Fruit fly (Drosophila melanogaster) whole organism, embryonic: ENCODE measurements around the gene CG34281.

ENCODE experiments used
- Ada2b ChIP-seq: fragments of 200-800 bp; sonication (Bioruptor generic); IDR thresholded peaks from 2 replicates; pipeline ENCODE4 v1.3.6; 2022; ENCODE audit warnings: missing biosample characterization, missing genetic modification characterization
- CG10147 ChIP-seq: fragments of 200-800 bp; sonication (Bioruptor generic); optimal IDR thresholded peaks from 2 replicates; lab custom pipeline; 2019; ENCODE audit warnings: missing biosample characterization, mild to moderate bottlenecking, missing genetic modification characterization, moderate library complexity
- CG10565 ChIP-seq: fragments of 200-800 bp; sonication (Bioruptor generic); optimal IDR thresholded peaks from 3 replicates; lab custom pipeline; 2016; ENCODE audit warnings: missing biosample characterization, mild to moderate bottlenecking, missing genetic modification characterization
- CG11085 ChIP-seq: fragments of 200-800 bp; sonication (Bioruptor generic); IDR thresholded peaks from 2 replicates; pipeline ENCODE4 v1.3.6; 2022; ENCODE audit warnings: missing biosample characterization, missing genetic modification characterization
- CG12219 ChIP-seq: fragments of 200-800 bp; sonication (Bioruptor generic); optimal IDR thresholded peaks from 3 replicates; lab custom pipeline; 2018; ENCODE audit warnings: missing biosample characterization, mild to moderate bottlenecking, missing genetic modification characterization
- CG1647 ChIP-seq: fragments of 200-800 bp; sonication (Bioruptor generic); optimal IDR thresholded peaks from 3 replicates; lab custom pipeline; 2016; ENCODE audit warnings: missing biosample characterization, missing genetic modification characterization
- CG16779 ChIP-seq: fragments of 200-800 bp; sonication (Bioruptor generic); IDR thresholded peaks from 2 replicates; pipeline ENCODE4 v1.3.6; 2022; ENCODE audit warnings: missing biosample characterization, missing genetic modification characterization
- CG17912 ChIP-seq: fragments of 200-800 bp; sonication (Bioruptor generic); optimal IDR thresholded peaks from 2 replicates; lab custom pipeline; 2018; ENCODE audit warnings: missing biosample characterization, mild to moderate bottlenecking, missing genetic modification characterization
- CG3065 ChIP-seq: fragments of 200-800 bp; sonication (Bioruptor generic); optimal IDR thresholded peaks from 2 replicates; lab custom pipeline; 2016; ENCODE audit warnings: missing biosample characterization, missing genetic modification characterization
- CG31365 ChIP-seq: fragments of 200-800 bp; sonication (Bioruptor generic); optimal IDR thresholded peaks from 2 replicates; lab custom pipeline; 2018; ENCODE audit warnings: missing biosample characterization, mild to moderate bottlenecking, missing genetic modification characterization
- CG4617 ChIP-seq: fragments of 200-800 bp; sonication (Bioruptor generic); optimal IDR thresholded peaks from 3 replicates; lab custom pipeline; 2016; ENCODE audit warnings: missing biosample characterization, missing genetic modification characterization, borderline replicate concordance
- CG6175 ChIP-seq: fragments of 200-800 bp; sonication (Bioruptor generic); IDR thresholded peaks from 3 replicates; pipeline ENCODE4 v1.3.6; 2022; ENCODE audit warnings: missing biosample characterization, missing genetic modification characterization
- CG6654 ChIP-seq: fragments of 200-800 bp; sonication (Bioruptor generic); optimal IDR thresholded peaks from 2 replicates; lab custom pipeline; 2017; ENCODE audit warnings: missing biosample characterization, mild to moderate bottlenecking, missing genetic modification characterization
- CG6854 ChIP-seq: fragments of 200-800 bp; sonication (Bioruptor generic); optimal IDR thresholded peaks from 3 replicates; lab custom pipeline; 2017; ENCODE audit warnings: missing biosample characterization, mild to moderate bottlenecking, missing genetic modification characterization
- CG7271 ChIP-seq: fragments of 200-800 bp; sonication (Bioruptor generic); optimal IDR thresholded peaks from 2 replicates; lab custom pipeline; 2018; ENCODE audit warnings: missing biosample characterization, mild to moderate bottlenecking, missing genetic modification characterization, moderate library complexity
- CG7963 ChIP-seq: fragments of 200-800 bp; sonication (Bioruptor generic); IDR thresholded peaks from 3 replicates; pipeline ENCODE4 v1.3.6; 2022; ENCODE audit warnings: missing biosample characterization, missing genetic modification characterization; ENCODE audit not compliant: partially characterized antibody
- CG8089 ChIP-seq: fragments of 200-800 bp; sonication (Bioruptor generic); optimal IDR thresholded peaks from 3 replicates; lab custom pipeline; 2016; ENCODE audit warnings: missing biosample characterization, missing genetic modification characterization
- CG8944 ChIP-seq: fragments of 200-800 bp; sonication (Bioruptor generic); optimal IDR thresholded peaks from 3 replicates; lab custom pipeline; 2016; ENCODE audit warnings: missing biosample characterization, missing genetic modification characterization
- CG9876 ChIP-seq: fragments of 200-800 bp; sonication (Bioruptor generic); optimal IDR thresholded peaks from 2 replicates; lab custom pipeline; 2016; ENCODE audit warnings: missing biosample characterization, missing genetic modification characterization
- CG9932 ChIP-seq: fragments of 200-800 bp; sonication (Bioruptor generic); IDR thresholded peaks from 2 replicates; pipeline ENCODE4 v1.3.6; 2022; ENCODE audit warnings: missing biosample characterization, missing genetic modification characterization
- Doc2 ChIP-seq: fragments of 200-800 bp; sonication (Bioruptor generic); IDR thresholded peaks from 2 replicates; pipeline ENCODE4 v1.3.6; 2022; ENCODE audit warnings: missing biosample characterization, missing genetic modification characterization
- Dp ChIP-seq: fragments of 200-800 bp; sonication (Bioruptor generic); optimal IDR thresholded peaks from 2 replicates; lab custom pipeline; 2018; ENCODE audit warnings: missing biosample characterization, mild to moderate bottlenecking, missing genetic modification characterization, moderate library complexity
- Ets97D ChIP-seq: fragments of 200-800 bp; sonication (Bioruptor generic); optimal IDR thresholded peaks from 3 replicates; lab custom pipeline; 2016; ENCODE audit warnings: missing biosample characterization, missing genetic modification characterization
- HHEX ChIP-seq: fragments of 200-800 bp; sonication (Bioruptor generic); optimal IDR thresholded peaks from 3 replicates; lab custom pipeline; 2017; ENCODE audit warnings: missing biosample characterization, mild to moderate bottlenecking, missing genetic modification characterization, missing genetic modification reagents
- Hsf ChIP-seq: fragments of 200-800 bp; sonication (Bioruptor generic); optimal IDR thresholded peaks from 3 replicates; lab custom pipeline; 2016; ENCODE audit warnings: missing biosample characterization, missing genetic modification characterization
- MTF-1 ChIP-seq: fragments of 200-800 bp; sonication (Bioruptor generic); optimal IDR thresholded peaks from 2 replicates; lab custom pipeline; 2018; ENCODE audit warnings: missing biosample characterization, mild to moderate bottlenecking, missing genetic modification characterization, borderline replicate concordance
- Mad ChIP-seq: fragments of 200-800 bp; sonication (Bioruptor generic); optimal IDR thresholded peaks from 2 replicates; lab custom pipeline; 2016; ENCODE audit warnings: missing biosample characterization, missing genetic modification characterization
- Six4 ChIP-seq: fragments of 200-800 bp; sonication (Bioruptor generic); optimal IDR thresholded peaks from 2 replicates; lab custom pipeline; 2016; ENCODE audit warnings: missing biosample characterization, missing genetic modification characterization
- TFAM ChIP-seq: fragments of 200-800 bp; sonication (Bioruptor generic); optimal IDR thresholded peaks from 2 replicates; lab custom pipeline; 2017; ENCODE audit warnings: missing biosample characterization, missing genetic modification characterization, inconsistent platforms
- bigmax ChIP-seq: fragments of 200-800 bp; sonication (Bioruptor generic); optimal IDR thresholded peaks from 2 replicates; lab custom pipeline; 2018; ENCODE audit warnings: missing biosample characterization, mild to moderate bottlenecking, missing genetic modification characterization
- bowl ChIP-seq: fragments of 200-800 bp; sonication (Bioruptor generic); IDR thresholded peaks from 2 replicates; pipeline ENCODE4 v1.3.6; 2022; ENCODE audit warnings: missing biosample characterization, missing genetic modification characterization
- crp ChIP-seq, 2 experiments: fragments of 200-800 bp; sonication (Bioruptor generic); optimal IDR thresholded peaks; 2 replicates in 1 of 2; 3 replicates in 1 of 2; lab custom pipeline; 2017; ENCODE audit warnings: missing biosample characterization in 2 of 2, missing genetic modification characterization in 2 of 2, mild to moderate bottlenecking in 1 of 2, moderate library complexity in 1 of 2
- dan ChIP-seq: fragments of 200-800 bp; sonication (Bioruptor generic); IDR thresholded peaks from 2 replicates; pipeline ENCODE4 v1.3.6; 2022; ENCODE audit warnings: missing biosample characterization, missing genetic modification characterization
- dmrt11E ChIP-seq: fragments of 200-800 bp; sonication (Bioruptor generic); optimal IDR thresholded peaks from 3 replicates; lab custom pipeline; 2018; ENCODE audit warnings: missing biosample characterization, mild to moderate bottlenecking, missing genetic modification characterization, moderate library complexity
- eve ChIP-seq, 2 experiments: fragments of >200 bp; optimal IDR thresholded peaks; 2 replicates each; lab custom pipeline; 2017; ENCODE audit warnings: missing biosample characterization in 2 of 2, missing genetic modification characterization in 2 of 2
- fd102C ChIP-seq: fragments of 200-800 bp; sonication (Bioruptor generic); optimal IDR thresholded peaks from 2 replicates; lab custom pipeline; 2018; ENCODE audit warnings: missing biosample characterization, mild to moderate bottlenecking, missing genetic modification characterization, moderate library complexity
- fd96Cb ChIP-seq: fragments of 200-800 bp; sonication (Bioruptor generic); optimal IDR thresholded peaks from 2 replicates; lab custom pipeline; 2018; ENCODE audit warnings: missing biosample characterization, mild to moderate bottlenecking, missing genetic modification characterization, moderate library complexity
- ham ChIP-seq: fragments of 200-800 bp; sonication (Bioruptor generic); IDR thresholded peaks from 2 replicates; pipeline ENCODE4 v1.3.6; 2022; ENCODE audit warnings: missing biosample characterization, missing genetic modification characterization
- hbn ChIP-seq: fragments of 200-800 bp; sonication (Bioruptor generic); IDR thresholded peaks from 2 replicates; pipeline ENCODE4 v1.3.6; 2022; ENCODE audit warnings: missing biosample characterization, missing genetic modification characterization; ENCODE audit not compliant: partially characterized antibody
- insv ChIP-seq, 2 experiments: fragments of 200-800 bp; sonication (Bioruptor generic); optimal IDR thresholded peaks; 3 replicates each; lab custom pipeline; 2016 to 2018; ENCODE audit warnings: missing biosample characterization in 2 of 2, missing genetic modification characterization in 2 of 2
- lov ChIP-seq, 2 experiments: fragments of 200-800 bp in 1 of 2; fragments of >200 bp in 1 of 2; sonication (Bioruptor generic) in 1 of 2; IDR thresholded peaks in 1 of 2; optimal IDR thresholded peaks in 1 of 2; 2 replicates in 1 of 2; 3 replicates in 1 of 2; pipeline versions ENCODE4 v1.3.6 to Lab custom; 2017 to 2022; ENCODE audit warnings: missing biosample characterization in 1 of 2, missing genetic modification characterization in 1 of 2
- maf-S ChIP-seq: fragments of 200-800 bp; sonication (Bioruptor generic); optimal IDR thresholded peaks from 2 replicates; lab custom pipeline; 2016; ENCODE audit warnings: missing biosample characterization, missing genetic modification characterization
- nerfin-1 ChIP-seq: fragments of 200-800 bp; sonication (Bioruptor generic); optimal IDR thresholded peaks from 3 replicates; lab custom pipeline; 2019; ENCODE audit warnings: missing biosample characterization, mild to moderate bottlenecking, missing genetic modification characterization, moderate library complexity
- pros ChIP-seq: fragments of 200-800 bp; sonication (Bioruptor generic); optimal IDR thresholded peaks from 3 replicates; lab custom pipeline; 2019; ENCODE audit warnings: missing biosample characterization, mild to moderate bottlenecking, missing genetic modification characterization, moderate library complexity
- sna ChIP-seq: fragments of 200-800 bp; sonication (Bioruptor generic); IDR thresholded peaks from 2 replicates; pipeline ENCODE4 v1.3.6; 2022; ENCODE audit warnings: missing biosample characterization, missing genetic modification characterization; ENCODE audit not compliant: partially characterized antibody
- stc ChIP-seq: fragments of 200-800 bp; sonication (Bioruptor generic); IDR thresholded peaks from 2 replicates; pipeline ENCODE4 v1.3.6; 2022; ENCODE audit warnings: missing biosample characterization, missing genetic modification characterization
- twi ChIP-seq: fragments of 200-800 bp; optimal IDR thresholded peaks from 2 replicates; lab custom pipeline; 2019; ENCODE audit warnings: missing biosample characterization, mild to moderate bottlenecking, missing genetic modification characterization, moderate library complexity
- vvl ChIP-seq: fragments of 200-800 bp; sonication (Bioruptor generic); IDR thresholded peaks from 2 replicates; pipeline ENCODE4 v1.3.6; 2022; ENCODE audit warnings: missing biosample characterization, missing genetic modification characterization

Gene CG34281

dm6 chr3R:17604198-17604879, 8.3 kb upstream of the CG34281 start (continued):
- TF ChIP-seq CG12219 (GFP tag; lab: Kevin White, UChicago) (peak; percentile 68), CG4617 (peak; percentile 23), Ada2b (GFP tag; lab: Robert Waterston, UW) (peak; percentile 66), Ets97D (GFP tag; lab: Kevin White, UChicago) (no peak), CG7271 (tag; lab: Kevin White, UChicago) (peak; percentile 69), twi (no peak), CG1647 (GFP tag; lab: Kevin White, UChicago) (no peak), CG6654 (GFP tag; lab: Kevin White, UChicago) (peak; percentile 55), CG9876 (GFP tag; lab: Kevin White, UChicago) (no peak), insv (GFP tag; optimal IDR thresholded peaks at IDR 0.05; lab: Kevin White, UChicago) (peak in 1 of 2 experiments; percentile 13), lov (optimal IDR thresholded peaks at IDR 0.05; lab: Kevin White, UChicago) (no peak), lov (GFP tag; IDR thresholded peaks at IDR 0.05; lab: Robert Waterston, UW) (no peak), vvl (peak; percentile 65), crp (GFP tag; optimal IDR thresholded peaks at IDR 0.05; lab: Kevin White, UChicago) (peak in 1 of 2 experiments; percentile 18), bigmax (GFP tag; lab: Kevin White, UChicago) (no peak), ham (GFP tag; lab: Robert Waterston, UW) (no peak), fd102C (GFP tag; lab: Kevin White, UChicago) (peak; percentile 86), CG9932 (GFP tag; lab: Robert Waterston, UW) (no peak), Doc2 (GFP tag; lab: Robert Waterston, UW) (no peak), eve (GFP tag; optimal IDR thresholded peaks at IDR 0.05; lab: Kevin White, UChicago) (no peak), CG10147 (GFP tag; lab: Kevin White, UChicago) (peak; percentile 87), fd96Cb (tag; lab: Kevin White, UChicago) (peak; percentile 88), Six4 (GFP tag; lab: Kevin White, UChicago) (peak; percentile 58), CG16779 (GFP tag; lab: Robert Waterston, UW) (no peak), hbn (GFP tag; lab: Robert Waterston, UW) (no peak), dmrt11E (tag; lab: Kevin White, UChicago) (peak; percentile 92), CG17912 (GFP tag; lab: Kevin White, UChicago) (no peak), Mad (GFP tag; lab: Kevin White, UChicago) (peak; percentile 34), HHEX (GFP tag; lab: Kevin White, UChicago) (peak; percentile 75), CG10565 (GFP tag; lab: Kevin White, UChicago) (no peak), nerfin-1 (tag; lab: Kevin White, UChicago) (peak; percentile 47), sna (GFP tag; lab: Robert Waterston, UW) (peak; percentile 41; the same call in 1 of the 2 replicates), bowl (no peak), TFAM (GFP tag; lab: Kevin White, UChicago) (peak; percentile 19), CG3065 (GFP tag; lab: Kevin White, UChicago) (no peak), CG8944 (GFP tag; lab: Kevin White, UChicago) (peak; percentile 29), MTF-1 (GFP tag; lab: Kevin White, UChicago) (peak; percentile 57), Dp (GFP tag; lab: Kevin White, UChicago) (no peak), CG6854 (peak; percentile 82), CG31365 (tag; lab: Kevin White, UChicago) (peak; percentile 22), pros (GFP tag; lab: Kevin White, UChicago) (peak; percentile 99), maf-S (GFP tag; lab: Kevin White, UChicago) (peak; percentile 25), CG8089 (GFP tag; lab: Kevin White, UChicago) (peak; percentile 6), dan (GFP tag; lab: Robert Waterston, UW) (peak; percentile 53; the same call in 1 of the 2 replicates), stc (GFP tag; lab: Robert Waterston, UW) (peak; percentile 56), Hsf (GFP tag; lab: Kevin White, UChicago) (peak; percentile 59), CG6175 (GFP tag; lab: Robert Waterston, UW) (no peak), CG7963 (GFP tag; lab: Robert Waterston, UW) (no peak), CG11085 (0 out of 2 replicates have a peak, but pooled peaks have one; percentile 19)
